Fruit fly (Drosophila melanogaster) whole organism, larva: ENCODE data around the gene Prestin.
"Not testable (repeated sequence)": the region's sequence is repeated elsewhere in the genome, so short reads cannot be mapped to it uniquely, and the experiment has no call there.

Source experiments
- noc ChIP-seq: fragments of 200-800 bp; sonication (Bioruptor generic); optimal IDR thresholded peaks from 3 replicates; lab custom pipeline; 2019; ENCODE audit warnings: missing biosample characterization, mild to moderate bottlenecking, missing genetic modification characterization, moderate library complexity

The Prestin gene

dm6 chr3L:17913966-17914540 is 6.4 kb upstream of the Prestin start:
- TF ChIP-seq noc, result no peak

DNA sequence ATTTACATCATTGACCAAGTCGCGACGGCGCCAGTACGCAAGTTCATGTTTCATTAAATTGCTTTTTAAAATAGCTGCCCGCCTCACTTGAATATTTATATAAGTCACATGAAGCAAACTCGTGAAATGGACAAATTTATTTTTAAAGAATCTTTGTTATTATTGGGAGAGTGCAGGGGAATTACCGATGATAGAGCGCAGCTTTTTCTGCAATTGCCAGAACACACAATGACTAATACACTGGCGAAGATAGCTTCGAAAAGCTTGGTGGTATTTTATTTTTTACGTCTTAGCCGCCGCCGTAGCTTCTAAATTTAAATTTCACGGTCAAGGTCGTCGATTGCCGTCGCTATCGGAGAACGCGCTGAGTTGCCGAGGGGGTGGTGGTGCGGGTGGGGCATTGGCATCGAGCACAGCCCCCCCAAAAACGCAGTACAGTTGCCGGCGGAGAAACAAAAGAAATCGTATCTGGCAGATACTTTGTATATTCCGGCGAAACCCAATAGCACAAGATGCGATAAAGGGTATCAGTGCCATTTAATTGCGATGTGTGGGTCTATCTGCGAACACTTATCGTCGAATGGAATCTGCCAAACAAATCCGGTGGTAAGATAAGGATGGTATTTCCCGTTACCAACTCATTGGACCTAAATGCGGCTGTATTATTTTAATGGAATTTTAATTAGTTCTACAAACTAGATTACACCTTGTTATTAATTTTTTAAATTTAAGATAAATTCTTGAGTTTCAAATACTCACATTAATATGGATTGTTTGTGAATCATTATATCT is 5.6 kb upstream of the Prestin start:
- TF ChIP-seq noc, result peak; percentile 65

DNA sequence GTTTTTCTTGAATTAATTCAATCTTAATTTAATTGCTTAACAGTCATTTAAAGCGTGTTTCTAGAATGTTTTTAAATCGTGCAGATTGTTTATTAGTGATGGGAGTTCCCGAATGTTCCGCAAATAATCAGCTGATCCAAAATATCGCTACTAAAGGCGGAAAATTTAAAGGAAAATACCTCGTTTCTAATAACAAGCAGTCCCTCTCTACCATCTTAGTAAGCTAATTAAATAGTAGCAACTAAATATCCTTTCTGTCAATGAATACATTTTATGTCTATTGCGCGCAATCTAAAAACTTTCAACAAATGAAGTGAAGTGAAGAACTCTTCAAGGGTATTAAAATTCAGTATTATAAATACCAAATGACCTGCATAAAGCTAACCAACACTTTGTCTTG is 4.8 kb upstream of the Prestin start, which contains the start of gene CG5290:
Gene CG5290, minus strand, starts transcription at position 118 of the 400 bp plus-strand sequence.
- TF ChIP-seq noc, result peak; percentile 14

DNA sequence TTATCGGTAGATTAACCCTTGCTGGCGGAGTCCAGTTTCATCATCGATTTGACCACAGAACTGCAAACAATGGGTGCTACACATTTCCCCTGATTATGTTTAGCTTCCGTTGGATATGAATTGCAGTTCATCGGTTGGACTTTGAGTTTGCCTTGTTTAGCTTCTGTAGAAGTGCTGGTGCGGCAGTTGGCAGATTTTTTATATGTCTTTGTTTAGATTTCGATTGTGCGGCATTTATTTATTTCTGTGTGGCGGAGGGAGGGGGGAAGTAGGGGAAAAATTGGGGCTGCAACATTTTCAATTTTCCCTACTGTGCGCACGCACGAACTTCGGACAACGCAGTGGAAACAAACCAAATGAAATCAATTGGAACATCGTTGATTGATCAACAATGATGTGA is 1.9 kb downstream of the Prestin start:
- no peak for TF ChIP-seq noc

- TF ChIP-seq noc, result no peak
Observed at dm6 chr3L:17904593-17904992, 3.0 kb downstream of the Prestin start.

dm6 chr3L:17903813-17904416 is 3.7 kb downstream of the Prestin start:
- TF ChIP-seq noc, result peak; percentile 47

dm6 chr3L:17902621-17903020 is 5.0 kb downstream of the Prestin start:
- no peak for TF ChIP-seq noc

DNA sequence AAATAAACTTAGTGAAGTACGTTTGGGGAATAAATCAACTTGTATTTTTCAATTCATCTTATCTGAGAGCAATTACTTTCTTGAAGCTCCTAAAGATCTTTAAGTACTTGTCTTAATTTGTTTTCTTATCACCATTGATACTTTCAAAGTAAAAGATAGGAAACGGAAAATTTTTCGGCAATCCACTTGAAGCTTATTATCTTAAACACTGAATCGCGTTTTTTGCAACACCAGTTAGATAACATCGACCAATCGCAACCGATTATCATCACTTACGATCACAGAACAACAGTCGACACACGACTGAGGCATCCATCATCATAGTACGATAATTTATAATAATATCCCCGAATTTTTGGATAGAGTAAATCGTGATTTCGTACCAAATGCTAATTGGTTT is 5.4 kb downstream of the Prestin start:
- TF ChIP-seq noc, result peak; percentile 63

DNA sequence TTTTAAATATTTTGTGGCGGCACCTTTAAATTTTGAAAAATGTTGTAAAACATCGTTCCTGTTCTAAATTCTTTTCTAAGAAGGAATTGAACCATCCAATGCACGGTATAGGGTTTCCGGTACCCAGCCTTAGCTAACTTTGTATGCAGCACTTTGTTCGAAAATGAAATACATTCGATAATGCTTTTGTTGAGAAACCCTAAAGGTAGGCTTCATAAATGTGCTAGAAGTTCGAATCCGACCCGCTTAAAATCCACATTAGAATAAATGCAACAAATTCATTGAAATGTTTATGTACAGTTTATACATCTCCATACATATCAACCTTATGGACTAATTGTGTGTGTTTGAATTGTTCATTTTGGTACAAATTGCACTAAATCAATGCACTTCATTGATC is 9.0 kb downstream of the Prestin start:
- TF ChIP-seq noc, result no peak

DNA sequence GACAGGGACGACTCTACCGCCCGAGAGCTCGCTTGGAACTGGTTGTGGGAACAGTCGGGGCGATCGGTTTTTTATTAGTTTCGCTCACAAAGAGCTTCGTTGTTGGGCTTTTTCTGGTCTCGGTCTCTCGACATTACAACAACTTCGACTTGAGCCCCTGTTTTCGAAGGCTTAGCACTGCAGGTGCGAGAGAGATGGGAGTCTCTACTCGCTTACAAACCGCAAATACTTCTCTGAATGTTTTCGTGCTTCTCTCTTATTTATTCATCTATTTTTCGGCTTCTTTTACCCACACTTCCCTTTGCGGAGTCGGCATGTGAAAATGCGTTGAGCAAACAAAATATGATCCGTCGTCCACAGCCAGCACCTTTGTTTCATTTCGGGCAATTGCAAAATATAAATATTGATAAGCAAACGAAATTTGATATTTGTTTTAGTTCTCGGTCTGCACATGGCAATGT is 11.8 kb downstream of the Prestin start, which contains the start of gene Tsp74F:
Gene Tsp74F, minus strand, starts transcription at position 48 of the 461 bp plus-strand sequence.
- no peak for TF ChIP-seq noc

DNA sequence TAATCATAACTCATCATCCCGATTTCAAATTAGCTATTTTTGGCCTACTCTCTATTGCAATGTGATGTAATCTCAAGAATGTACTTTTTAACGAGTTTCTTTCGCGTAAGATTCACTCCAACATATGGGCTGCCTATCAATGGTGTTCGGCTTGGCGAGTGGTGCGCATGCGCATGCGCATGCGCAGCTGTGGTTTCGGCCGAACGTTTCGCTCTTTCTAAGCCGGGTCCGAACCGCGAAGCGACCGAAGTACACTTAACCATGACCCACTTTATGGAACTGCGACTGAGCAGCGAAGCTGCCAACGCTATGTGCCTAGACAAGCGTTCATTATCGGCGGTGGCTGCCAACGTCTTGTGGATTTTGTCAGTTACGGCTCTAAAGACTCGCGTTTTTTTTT is 14.0 kb downstream of the Prestin start:
- no peak for TF ChIP-seq noc

DNA sequence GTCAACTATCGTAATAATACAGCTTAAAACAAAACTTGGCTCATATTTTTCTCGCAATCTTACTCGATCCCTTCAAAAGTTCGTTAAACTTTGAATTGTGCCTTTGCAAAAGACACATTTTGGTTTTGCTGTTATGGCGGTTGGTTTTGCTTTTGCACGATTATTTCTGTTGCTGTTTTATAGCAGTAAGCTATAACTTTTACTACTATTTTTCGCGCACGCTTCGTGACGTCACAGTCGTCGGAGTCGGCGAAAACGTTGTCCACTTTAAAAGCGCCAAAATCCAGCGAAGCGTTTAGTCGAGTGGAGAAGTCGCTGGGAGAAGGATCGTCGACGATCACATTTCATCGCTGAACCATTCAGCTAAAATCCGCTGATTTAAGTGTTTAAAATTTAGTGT is 20.2 kb downstream of the Prestin start, which contains the start of gene CG7402:
Gene CG7402, plus strand, starts transcription at position 313 of the 400 bp plus-strand sequence.
- no peak for TF ChIP-seq noc

dm6 chr3L:17886545-17886944 is 21.1 kb downstream of the Prestin start, which contains the start of gene CG16775:
Gene CG16775, minus strand, starts transcription at chr3L:17886645.
- TF ChIP-seq noc, result no peak

DNA sequence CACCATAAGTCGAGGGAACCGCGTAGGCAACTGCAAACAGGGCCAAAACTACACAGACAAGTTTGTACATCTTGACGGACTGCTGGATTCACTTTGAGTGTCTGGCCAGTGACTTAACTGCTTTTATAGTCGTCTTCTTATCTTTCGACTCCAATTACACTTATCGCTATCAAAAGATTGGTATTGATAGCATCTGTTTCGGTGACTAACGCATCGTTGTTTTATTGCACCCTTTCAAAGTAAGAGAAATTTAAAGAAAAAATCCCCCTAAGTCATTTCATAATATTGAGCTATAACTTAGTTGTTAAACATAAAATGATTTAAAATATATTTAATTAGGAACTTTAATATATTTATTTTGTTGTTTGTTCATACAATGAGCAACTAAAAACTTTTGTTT is 23.3 kb downstream of the Prestin start, which contains the start of gene CG5506:
Gene CG5506, minus strand, starts transcription at position 101 of the 400 bp plus-strand sequence.
- no peak for TF ChIP-seq noc

DNA sequence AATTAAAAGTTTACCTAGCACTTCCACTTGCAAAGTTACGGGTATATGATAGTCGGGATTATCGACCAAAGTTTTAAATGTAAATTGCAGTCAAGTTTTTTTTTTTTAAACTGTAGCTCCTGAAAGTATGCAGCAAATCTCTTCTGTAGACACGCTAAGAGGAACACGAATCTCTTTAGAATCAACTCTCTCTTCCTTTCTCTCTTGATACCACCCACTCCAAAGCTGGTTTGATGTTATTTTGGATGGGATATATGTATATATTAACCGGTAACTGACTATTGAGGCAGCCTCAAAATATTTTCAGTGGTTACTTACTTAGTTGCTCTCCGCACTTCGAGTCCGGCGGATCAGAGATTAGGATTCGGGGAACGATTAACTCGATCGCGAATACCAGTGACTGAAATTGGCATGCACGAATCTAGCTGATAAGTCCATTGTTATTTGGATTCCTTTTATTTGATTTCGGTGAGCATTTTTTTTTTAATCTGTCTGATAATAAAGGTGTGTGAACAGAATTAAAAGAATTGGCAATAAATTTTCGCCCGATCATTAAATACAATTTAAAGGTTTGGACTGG is 28.7 kb downstream of the Prestin start, which contains the start of gene CG7408:
Gene CG7408, plus strand, starts transcription at position 316 of the 580 bp plus-strand sequence.
- TF ChIP-seq noc, result no peak

- not testable (repeated sequence) for TF ChIP-seq noc
Observed at dm6 chr3L:17858174-17858573, 49.4 kb downstream of the Prestin start, which contains the start of gene CG34002. Gene CG34002, plus strand, starts transcription at chr3L:17858474.
